Fruit fly (Drosophila melanogaster) whole organism, embryonic: ENCODE measurements around the gene Ndfip.

Experiments used
- Atf6 ChIP-seq: fragments of 200-800 bp; sonication (Bioruptor generic); IDR thresholded peaks from 2 replicates; pipeline ENCODE4 v1.3.6; 2022; ENCODE audit warnings: missing biosample characterization, missing genetic modification characterization
- CG10366 ChIP-seq: fragments of 200-800 bp; sonication (Bioruptor generic); IDR thresholded peaks from 2 replicates; pipeline ENCODE4 v1.3.6; 2022; ENCODE audit warnings: missing biosample characterization, missing genetic modification characterization
- CG10565 ChIP-seq: fragments of 200-800 bp; sonication (Bioruptor generic); optimal IDR thresholded peaks from 3 replicates; lab custom pipeline; 2016; ENCODE audit warnings: missing biosample characterization, mild to moderate bottlenecking, missing genetic modification characterization
- CG11398 ChIP-seq: fragments of 200-800 bp; sonication (Bioruptor generic); optimal IDR thresholded peaks from 2 replicates; lab custom pipeline; 2016; ENCODE audit warnings: missing biosample characterization, missing genetic modification characterization
- CG11504 ChIP-seq: fragments of 200-800 bp; sonication (Bioruptor generic); optimal IDR thresholded peaks from 3 replicates; lab custom pipeline; 2019; ENCODE audit warnings: missing biosample characterization, mild to moderate bottlenecking, missing genetic modification characterization, moderate library complexity
- CG16813 ChIP-seq: fragments of 200-800 bp; sonication (Bioruptor generic); IDR thresholded peaks from 3 replicates; pipeline ENCODE4 v1.3.6; 2022; ENCODE audit warnings: missing biosample characterization, missing genetic modification characterization; ENCODE audit not compliant: partially characterized antibody
- CG16815 ChIP-seq: fragments of 200-800 bp; sonication (Bioruptor generic); optimal IDR thresholded peaks from 3 replicates; lab custom pipeline; 2017; ENCODE audit warnings: missing biosample characterization, mild to moderate bottlenecking, missing genetic modification characterization
- CG17385 ChIP-seq: fragments of 200-800 bp; sonication (Bioruptor generic); optimal IDR thresholded peaks from 3 replicates; lab custom pipeline; 2018; ENCODE audit warnings: missing biosample characterization, mild to moderate bottlenecking, missing genetic modification characterization
- CG34224 ChIP-seq: fragments of 200-800 bp; sonication (Bioruptor generic); IDR thresholded peaks from 3 replicates; pipeline ENCODE4 v1.3.6; 2022; ENCODE audit warnings: missing biosample characterization, missing genetic modification characterization; ENCODE audit not compliant: partially characterized antibody
- CG7271 ChIP-seq: fragments of 200-800 bp; sonication (Bioruptor generic); optimal IDR thresholded peaks from 2 replicates; lab custom pipeline; 2018; ENCODE audit warnings: missing biosample characterization, mild to moderate bottlenecking, missing genetic modification characterization, moderate library complexity
- CG7963 ChIP-seq: fragments of 200-800 bp; sonication (Bioruptor generic); IDR thresholded peaks from 3 replicates; pipeline ENCODE4 v1.3.6; 2022; ENCODE audit warnings: missing biosample characterization, missing genetic modification characterization; ENCODE audit not compliant: partially characterized antibody
- CG8388 ChIP-seq: fragments of 200-800 bp; sonication (Bioruptor generic); optimal IDR thresholded peaks from 2 replicates; lab custom pipeline; 2019; ENCODE audit warnings: missing biosample characterization, mild to moderate bottlenecking, missing genetic modification characterization, moderate library complexity
- CHES-1-like ChIP-seq: fragments of 200-800 bp; sonication (Bioruptor generic); optimal IDR thresholded peaks from 2 replicates; lab custom pipeline; 2016; ENCODE audit warnings: missing biosample characterization, missing genetic modification characterization
- CoRest ChIP-seq: fragments of 200-800 bp; sonication (Bioruptor generic); optimal IDR thresholded peaks from 3 replicates; lab custom pipeline; 2018; ENCODE audit warnings: missing biosample characterization, mild to moderate bottlenecking, missing genetic modification characterization, moderate library complexity
- Hmr ChIP-seq: fragments of 200-800 bp; sonication (Bioruptor generic); optimal IDR thresholded peaks from 3 replicates; lab custom pipeline; 2017; ENCODE audit warnings: mild to moderate bottlenecking, missing biosample characterization, missing genetic modification reagents, missing genetic modification characterization
- Hmx ChIP-seq: fragments of 200-800 bp; sonication (Bioruptor generic); optimal IDR thresholded peaks from 2 replicates; lab custom pipeline; 2016; ENCODE audit warnings: missing biosample characterization, missing genetic modification characterization
- Hr78 ChIP-seq, 2 experiments: fragments of 200-800 bp in 1 of 2; fragments of >200 bp in 1 of 2; sonication (Bioruptor generic) in 1 of 2; optimal IDR thresholded peaks; 2 replicates each; lab custom pipeline; 2017 to 2019; ENCODE audit warnings: missing biosample characterization in 2 of 2, missing genetic modification characterization in 2 of 2, mild to moderate bottlenecking in 1 of 2, moderate library complexity in 1 of 2
- Med ChIP-seq: fragments of 200-800 bp; sonication (Bioruptor generic); peaks from one replicate; lab custom pipeline; 2016; ENCODE audit warnings: missing biosample characterization, missing genetic modification characterization, mild to moderate bottlenecking, inconsistent platforms, moderate library complexity
- Nf-YC ChIP-seq: fragments of 200-800 bp; optimal IDR thresholded peaks from 3 replicates; lab custom pipeline; 2019; ENCODE audit warnings: missing biosample characterization, mild to moderate bottlenecking, missing genetic modification characterization, moderate library complexity
- Ptx1 ChIP-seq: fragments of 200-800 bp; sonication (Bioruptor generic); IDR thresholded peaks from 2 replicates; pipeline ENCODE4 v1.3.6; 2022; ENCODE audit warnings: missing biosample characterization, missing genetic modification characterization
- Xbp1 ChIP-seq: fragments of 200-800 bp; sonication (Bioruptor generic); optimal IDR thresholded peaks from 3 replicates; lab custom pipeline; 2016; ENCODE audit warnings: missing biosample characterization, mild to moderate bottlenecking, missing genetic modification characterization
- YL-1 ChIP-seq: fragments of 200-800 bp; sonication (Bioruptor generic); optimal IDR thresholded peaks from 3 replicates; lab custom pipeline; 2017; ENCODE audit warnings: missing biosample characterization, mild to moderate bottlenecking, missing genetic modification characterization
- chinmo ChIP-seq: fragments of 200-800 bp; sonication (Bioruptor generic); IDR thresholded peaks from 4 replicates; pipeline ENCODE4 v1.3.6; 2022; ENCODE audit warnings: missing biosample characterization, missing genetic modification characterization; ENCODE audit not compliant: partially characterized antibody
- corto ChIP-seq: fragments of 200-800 bp; sonication (Bioruptor generic); optimal IDR thresholded peaks from 2 replicates; lab custom pipeline; 2016; ENCODE audit warnings: missing biosample characterization, mild to moderate bottlenecking, missing genetic modification characterization, moderate library complexity
- cwo ChIP-seq: fragments of 200-800 bp; sonication (Bioruptor generic); optimal IDR thresholded peaks from 3 replicates; lab custom pipeline; 2017; ENCODE audit warnings: missing biosample characterization, missing genetic modification characterization, mild to moderate bottlenecking, moderate library complexity, missing genetic modification reagents
- dmrt99B ChIP-seq: fragments of 200-800 bp; sonication (Bioruptor generic); optimal IDR thresholded peaks from 2 replicates; lab custom pipeline; 2018; ENCODE audit warnings: missing biosample characterization, mild to moderate bottlenecking, missing genetic modification characterization, moderate library complexity
- en ChIP-seq: fragments of 200-800 bp; sonication (Bioruptor generic); optimal IDR thresholded peaks from 2 replicates; lab custom pipeline; 2016; ENCODE audit warnings: missing biosample characterization, missing genetic modification characterization
- fu2 ChIP-seq: fragments of 200-800 bp; sonication (Bioruptor generic); optimal IDR thresholded peaks from 2 replicates; lab custom pipeline; 2016; ENCODE audit warnings: missing biosample characterization, missing genetic modification characterization
- gem ChIP-seq: fragments of 200-800 bp; sonication (Bioruptor generic); optimal IDR thresholded peaks from 2 replicates; lab custom pipeline; 2019; ENCODE audit warnings: missing biosample characterization, mild to moderate bottlenecking, missing genetic modification characterization, moderate library complexity
- peb ChIP-seq: fragments of 200-800 bp; sonication (Bioruptor generic); IDR thresholded peaks from 2 replicates; pipeline ENCODE4 v1.3.6; 2022; ENCODE audit warnings: missing biosample characterization, missing genetic modification characterization
- phol ChIP-seq: fragments of 200-800 bp; sonication (Bioruptor generic); optimal IDR thresholded peaks from 3 replicates; lab custom pipeline; 2018; ENCODE audit warnings: missing biosample characterization, mild to moderate bottlenecking, missing genetic modification characterization, moderate library complexity
- rib ChIP-seq: fragments of 200-800 bp; sonication (Bioruptor generic); IDR thresholded peaks from 2 replicates; pipeline ENCODE4 v1.3.6; 2022; ENCODE audit warnings: missing biosample characterization, missing genetic modification characterization
- row ChIP-seq: fragments of 200-800 bp; sonication (Bioruptor generic); IDR thresholded peaks from 3 replicates; pipeline ENCODE4 v1.3.6; 2022; ENCODE audit warnings: missing biosample characterization, missing genetic modification characterization
- tgo ChIP-seq: fragments of 200-800 bp; sonication (Bioruptor generic); IDR thresholded peaks from 3 replicates; pipeline ENCODE4 v1.3.6; 2022; ENCODE audit warnings: missing biosample characterization, missing genetic modification characterization
- zen2 ChIP-seq: fragments of 200-800 bp; sonication (Bioruptor generic); IDR thresholded peaks from 3 replicates; pipeline ENCODE4 v1.3.6; 2022; ENCODE audit warnings: missing biosample characterization, missing genetic modification characterization; ENCODE audit not compliant: partially characterized antibody

The Ndfip gene

dm6 chr3L:17603528-17604414, 50.3 kb downstream of the Ndfip start (continued):
- TF ChIP-seq CoRest (tag; lab: Kevin White, UChicago) (peak; percentile 0), YL-1 (GFP tag; lab: Kevin White, UChicago) (no peak), fu2 (GFP tag; lab: Kevin White, UChicago) (no peak), CG16813 (GFP tag; lab: Robert Waterston, UW) (no peak), phol (tag; lab: Kevin White, UChicago) (no peak), CG8388 (GFP tag; lab: Kevin White, UChicago) (no peak), cwo (GFP tag; lab: Kevin White, UChicago) (no peak), gem (tag; lab: Kevin White, UChicago) (peak; percentile 19), zen2 (GFP tag; lab: Robert Waterston, UW) (no peak), CHES-1-like (GFP tag; lab: Kevin White, UChicago) (no peak), CG11398 (GFP tag; lab: Kevin White, UChicago) (no peak), CG7271 (tag; lab: Kevin White, UChicago) (no peak), chinmo (GFP tag; lab: Robert Waterston, UW) (peak; percentile 96), Ptx1 (no peak), CG7963 (GFP tag; lab: Robert Waterston, UW) (no peak), Hmr (GFP tag; lab: Kevin White, UChicago) (no peak), dmrt99B (tag; lab: Kevin White, UChicago) (no peak), CG10366 (GFP tag; lab: Robert Waterston, UW) (no peak), Med (GFP tag; lab: Kevin White, UChicago) (peak; percentile 61), CG11504 (peak; percentile 49), Atf6 (GFP tag; lab: Robert Waterston, UW) (no peak), Hmx (GFP tag; lab: Kevin White, UChicago) (no peak), en (no peak), CG10565 (GFP tag; lab: Kevin White, UChicago) (no peak), Hr78 (GFP tag; optimal IDR thresholded peaks at IDR 0.05; lab: Kevin White, UChicago) (peak in 1 of 2 experiments; percentile 9), Nf-YC (tag; lab: Kevin White, UChicago) (no peak), row (GFP tag; lab: Robert Waterston, UW) (no peak), Xbp1 (GFP tag; lab: Kevin White, UChicago) (no peak), tgo (no peak), peb (GFP tag; lab: Robert Waterston, UW) (no peak), rib (GFP tag; lab: Robert Waterston, UW) (0 out of 2 replicates have a peak, but pooled peaks have one; percentile 41), CG17385 (GFP tag; lab: Kevin White, UChicago) (no peak), CG34224 (GFP tag; lab: Robert Waterston, UW) (no peak), corto (GFP tag; lab: Kevin White, UChicago) (no peak), CG16815 (GFP tag; lab: Kevin White, UChicago) (no peak)
